Fruit fly (Drosophila melanogaster) whole organism, pupa: ENCODE results near the gene CG33124.

Experiments
- CG10348 ChIP-seq: fragments of 200-800 bp; sonication (Bioruptor generic); IDR thresholded peaks from 2 replicates; pipeline ENCODE4 v1.3.6; 2022; ENCODE audit warnings: missing biosample characterization, missing genetic modification characterization
- CG12605 ChIP-seq: fragments of 200-800 bp; sonication (Bioruptor generic); IDR thresholded peaks from 2 replicates; pipeline ENCODE4 v1.3.6; 2022; ENCODE audit warnings: missing biosample characterization, missing genetic modification characterization
- CG13204 ChIP-seq: fragments of 200-800 bp; sonication (Bioruptor generic); optimal IDR thresholded peaks from 2 replicates; lab custom pipeline; 2018; ENCODE audit warnings: missing biosample characterization, mild to moderate bottlenecking, missing genetic modification characterization, moderate library complexity
- CG14655 ChIP-seq: fragments of 200-800 bp; sonication (Bioruptor generic); optimal IDR thresholded peaks from 3 replicates; lab custom pipeline; 2017; ENCODE audit warnings: mild to moderate bottlenecking, missing biosample characterization, missing genetic modification reagents, missing genetic modification characterization
- CG15710 ChIP-seq: fragments of 200-800 bp; sonication (Bioruptor generic); optimal IDR thresholded peaks from 2 replicates; lab custom pipeline; 2018; ENCODE audit warnings: missing biosample characterization, mild to moderate bottlenecking, missing genetic modification characterization, moderate library complexity
- CG17806 ChIP-seq: fragments of 200-800 bp; sonication (Bioruptor generic); optimal IDR thresholded peaks from 2 replicates; lab custom pipeline; 2018; ENCODE audit warnings: missing biosample characterization, mild to moderate bottlenecking, missing genetic modification characterization, moderate library complexity
- CG32121 ChIP-seq: fragments of 200-800 bp; sonication (Bioruptor generic); IDR thresholded peaks from 2 replicates; pipeline ENCODE4 v1.3.6; 2022; ENCODE audit warnings: missing biosample characterization, missing genetic modification characterization
- CG34367 ChIP-seq: fragments of 200-800 bp; sonication (Bioruptor generic); optimal IDR thresholded peaks from 2 replicates; lab custom pipeline; 2018; ENCODE audit warnings: missing biosample characterization, mild to moderate bottlenecking, missing genetic modification characterization
- CG4496 ChIP-seq: fragments of 200-800 bp; sonication (Bioruptor generic); IDR thresholded peaks from 3 replicates; pipeline ENCODE4 v1.3.6; 2022; ENCODE audit warnings: missing biosample characterization, missing genetic modification characterization
- CG8159 ChIP-seq: fragments of 200-800 bp; sonication (Bioruptor generic); optimal IDR thresholded peaks from 3 replicates; lab custom pipeline; 2018; ENCODE audit warnings: missing biosample characterization, mild to moderate bottlenecking, missing genetic modification characterization, moderate library complexity
- CG8301 ChIP-seq: fragments of 200-800 bp; sonication (Bioruptor generic); optimal IDR thresholded peaks from 2 replicates; lab custom pipeline; 2018; ENCODE audit warnings: missing biosample characterization, mild to moderate bottlenecking, missing genetic modification characterization
- CG9948 ChIP-seq: fragments of 200-800 bp; sonication (Bioruptor generic); optimal IDR thresholded peaks from 2 replicates; lab custom pipeline; 2018; ENCODE audit warnings: missing biosample characterization, mild to moderate bottlenecking, missing genetic modification characterization, moderate library complexity
- D1 ChIP-seq: fragments of 200-800 bp; sonication (Bioruptor generic); optimal IDR thresholded peaks from 2 replicates; lab custom pipeline; 2018; ENCODE audit warnings: missing biosample characterization, mild to moderate bottlenecking, missing genetic modification characterization, moderate library complexity
- EcR ChIP-seq: fragments of 200-800 bp; sonication (Bioruptor generic); optimal IDR thresholded peaks from 3 replicates; lab custom pipeline; 2019; ENCODE audit warnings: missing biosample characterization, missing genetic modification characterization, mild to moderate bottlenecking, moderate library complexity, missing genetic modification reagents
- Ets98B ChIP-seq: fragments of 200-800 bp; sonication (Bioruptor generic); IDR thresholded peaks from 2 replicates; pipeline ENCODE4 v1.3.6; 2022; ENCODE audit warnings: missing biosample characterization, missing genetic modification characterization
- Pif1A ChIP-seq: fragments of 200-800 bp; sonication (Bioruptor generic); optimal IDR thresholded peaks from 3 replicates; lab custom pipeline; 2016; ENCODE audit warnings: missing biosample characterization, missing genetic modification characterization
- Pif1B ChIP-seq: fragments of 200-800 bp; sonication (Bioruptor generic); optimal IDR thresholded peaks from 3 replicates; lab custom pipeline; 2016; ENCODE audit warnings: missing biosample characterization, missing genetic modification characterization
- Snoo ChIP-seq: fragments of 200-800 bp; sonication (Bioruptor generic); optimal IDR thresholded peaks from 3 replicates; lab custom pipeline; 2017; ENCODE audit warnings: missing biosample characterization, mild to moderate bottlenecking, missing genetic modification characterization, inconsistent platforms
- fd96Ca ChIP-seq: fragments of 200-800 bp; sonication (Bioruptor generic); IDR thresholded peaks from 3 replicates; pipeline ENCODE4 v1.3.6; 2022; ENCODE audit warnings: missing biosample characterization, missing genetic modification characterization
- gl ChIP-seq: fragments of 200-800 bp; sonication (Bioruptor generic); optimal IDR thresholded peaks from 2 replicates; lab custom pipeline; 2018; ENCODE audit warnings: missing biosample characterization, mild to moderate bottlenecking, missing genetic modification characterization
- rn ChIP-seq: fragments of 200-800 bp; sonication (Bioruptor generic); IDR thresholded peaks from 2 replicates; pipeline ENCODE4 v1.3.6; 2022; ENCODE audit warnings: missing biosample characterization, missing genetic modification characterization

CG33124 gene

dm6 chr2L:2184129-2184528 lies 24.8 kb downstream of the CG33124 start:
- TF ChIP-seq CG8301 (tag; lab: Kevin White, UChicago) (peak; percentile 21), CG4496 (GFP tag; lab: Robert Waterston, UW) (peak; percentile 67; the same call in 2 of the 3 replicates), CG15710 (tag; lab: Kevin White, UChicago) (no peak), D1 (tag; lab: Kevin White, UChicago) (no peak), Ets98B (GFP tag; lab: Robert Waterston, UW) (peak; percentile 72), CG17806 (tag; lab: Kevin White, UChicago) (no peak), CG12605 (peak; percentile 28; the same call in 1 of the 2 replicates), CG32121 (0 out of 2 replicates have a peak, but pooled peaks have one; percentile 25), CG34367 (no peak), EcR (GFP tag; lab: Kevin White, UChicago) (no peak), fd96Ca (peak; percentile 31; the same call in 1 of the 3 replicates)
- TF ChIP-seq, all 21 proteins: peak for 6

- TF ChIP-seq CG32121 (no peak), CG8301 (tag; lab: Kevin White, UChicago) (peak; percentile 75), CG14655 (GFP tag; lab: Kevin White, UChicago) (peak; percentile 87), CG10348 (GFP tag; lab: Robert Waterston, UW) (no peak), rn (GFP tag; lab: Robert Waterston, UW) (0 out of 2 replicates have a peak, but pooled peaks have one; percentile 7), Pif1B (GFP tag; lab: Kevin White, UChicago) (peak; percentile 79), Ets98B (GFP tag; lab: Robert Waterston, UW) (peak; percentile 61), CG4496 (GFP tag; lab: Robert Waterston, UW) (peak; percentile 87), CG8159 (tag; lab: Kevin White, UChicago) (peak; percentile 80), CG12605 (peak; percentile 78), CG13204 (GFP tag; lab: Kevin White, UChicago) (peak; percentile 65), D1 (tag; lab: Kevin White, UChicago) (no peak), gl (tag; lab: Kevin White, UChicago) (peak; percentile 83), CG15710 (tag; lab: Kevin White, UChicago) (peak; percentile 80), Pif1A (GFP tag; lab: Kevin White, UChicago) (peak; percentile 68), CG17806 (tag; lab: Kevin White, UChicago) (peak; percentile 87), Snoo (no peak), CG9948 (tag; lab: Kevin White, UChicago) (peak; percentile 88), fd96Ca (peak; percentile 81), EcR (GFP tag; lab: Kevin White, UChicago) (no peak), CG34367 (peak; percentile 86)
- TF ChIP-seq, all 21 proteins: peak for 16
Measured at dm6 chr2L:2182735-2183340, 26.1 kb downstream of the CG33124 start.

- TF ChIP-seq fd96Ca: no peak
- no peak for TF ChIP-seq Snoo
- no peak for TF ChIP-seq CG4496 (GFP tag; lab: Robert Waterston, UW)
- TF ChIP-seq CG17806 (tag; lab: Kevin White, UChicago): no peak
- no peak for TF ChIP-seq CG14655 (GFP tag; lab: Kevin White, UChicago)
- no peak for TF ChIP-seq CG8159 (tag; lab: Kevin White, UChicago)
- no peak for TF ChIP-seq Pif1A (GFP tag; lab: Kevin White, UChicago)
- no peak for TF ChIP-seq CG9948 (tag; lab: Kevin White, UChicago)
- TF ChIP-seq rn (GFP tag; lab: Robert Waterston, UW): no peak
- no peak for TF ChIP-seq Pif1B (GFP tag; lab: Kevin White, UChicago)
- TF ChIP-seq EcR (GFP tag; lab: Kevin White, UChicago): no peak
- no peak for TF ChIP-seq CG32121
- TF ChIP-seq CG8301 (tag; lab: Kevin White, UChicago): no peak
- TF ChIP-seq CG15710 (tag; lab: Kevin White, UChicago): no peak
- TF ChIP-seq D1 (tag; lab: Kevin White, UChicago): no peak
- no peak for TF ChIP-seq Ets98B (GFP tag; lab: Robert Waterston, UW)
- no peak for TF ChIP-seq CG13204 (GFP tag; lab: Kevin White, UChicago)
- no peak for TF ChIP-seq gl (tag; lab: Kevin White, UChicago)
- no peak for TF ChIP-seq CG34367
- no peak for TF ChIP-seq CG12605
- TF ChIP-seq, all 21 proteins: peak for 0
Measured at dm6 chr2L:2181971-2182643, 26.8 kb downstream of the CG33124 start.

DNA sequence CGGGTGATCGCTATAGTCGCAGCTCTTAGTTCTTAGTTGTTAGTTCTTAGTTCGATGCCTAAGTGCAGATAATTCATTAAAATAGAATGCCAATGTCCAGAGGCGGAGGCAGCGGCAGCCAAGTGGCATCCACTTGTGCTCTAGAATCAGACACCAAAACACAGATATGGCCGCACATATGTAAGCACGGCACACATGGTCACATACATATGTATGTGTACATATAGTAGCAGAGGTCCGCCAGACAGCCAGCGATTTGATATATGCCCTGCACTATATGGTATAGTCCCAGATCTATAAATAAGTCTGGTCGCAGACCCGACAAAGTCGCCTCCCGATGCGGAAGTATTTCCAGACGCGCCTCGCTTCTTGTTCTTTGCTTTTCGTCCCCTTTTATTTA lies 28.2 kb downstream of the CG33124 start:
- TF ChIP-seq CG8301 (tag; lab: Kevin White, UChicago) (no peak), Snoo (no peak), CG32121 (peak; percentile 15; the same call in 1 of the 2 replicates)

DNA sequence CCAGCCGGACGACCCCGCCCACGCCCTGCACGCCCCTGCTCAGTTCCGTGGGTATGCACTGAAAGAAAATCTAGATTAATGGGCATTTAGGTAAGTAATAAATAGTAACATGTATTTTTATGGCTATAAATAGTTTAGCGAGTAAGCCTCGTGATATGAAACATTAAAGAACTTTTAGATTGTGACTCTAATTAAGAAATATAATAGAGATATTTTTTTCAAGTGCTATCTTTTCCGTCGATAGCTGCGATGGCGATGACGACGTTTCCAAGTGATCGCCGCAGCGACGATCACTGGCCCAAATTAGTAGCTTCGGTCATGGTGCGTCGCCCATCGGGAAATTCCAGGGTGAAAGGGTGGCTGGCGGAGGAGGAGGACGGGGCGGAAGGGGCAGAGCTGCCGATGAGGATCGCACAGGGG lies 28.8 kb downstream of the CG33124 start:
- peak; percentile 91 for TF ChIP-seq Ets98B (GFP tag; lab: Robert Waterston, UW)
- peak; percentile 67 for TF ChIP-seq gl (tag; lab: Kevin White, UChicago)
- peak; percentile 90 for TF ChIP-seq CG14655 (GFP tag; lab: Kevin White, UChicago)
- TF ChIP-seq CG12605: peak; percentile 89
- peak; percentile 89 for TF ChIP-seq CG8301 (tag; lab: Kevin White, UChicago)
- peak; percentile 50; the same call in 1 of the 2 replicates for TF ChIP-seq CG10348 (GFP tag; lab: Robert Waterston, UW)
- TF ChIP-seq CG9948 (tag; lab: Kevin White, UChicago): peak; percentile 89
- TF ChIP-seq fd96Ca: peak; percentile 82; the same call in 2 of the 3 replicates
- peak; percentile 80 for TF ChIP-seq CG34367
- TF ChIP-seq Pif1A (GFP tag; lab: Kevin White, UChicago): peak; percentile 88
- TF ChIP-seq CG17806 (tag; lab: Kevin White, UChicago): peak; percentile 89
- TF ChIP-seq rn (GFP tag; lab: Robert Waterston, UW): peak; percentile 78
- TF ChIP-seq Snoo: peak; percentile 73
- TF ChIP-seq Pif1B (GFP tag; lab: Kevin White, UChicago): peak; percentile 78
- peak; percentile 85 for TF ChIP-seq CG15710 (tag; lab: Kevin White, UChicago)
- peak; percentile 90 for TF ChIP-seq CG4496 (GFP tag; lab: Robert Waterston, UW)
- TF ChIP-seq EcR (GFP tag; lab: Kevin White, UChicago): peak; percentile 61
- TF ChIP-seq D1 (tag; lab: Kevin White, UChicago): peak; percentile 42
- peak; percentile 69 for TF ChIP-seq CG13204 (GFP tag; lab: Kevin White, UChicago)
- TF ChIP-seq CG8159 (tag; lab: Kevin White, UChicago): peak; percentile 89
- peak; percentile 90 for TF ChIP-seq CG32121
